Worm (Caenorhabditis elegans): ENCODE data around the gene srbc-26.

DNA sequence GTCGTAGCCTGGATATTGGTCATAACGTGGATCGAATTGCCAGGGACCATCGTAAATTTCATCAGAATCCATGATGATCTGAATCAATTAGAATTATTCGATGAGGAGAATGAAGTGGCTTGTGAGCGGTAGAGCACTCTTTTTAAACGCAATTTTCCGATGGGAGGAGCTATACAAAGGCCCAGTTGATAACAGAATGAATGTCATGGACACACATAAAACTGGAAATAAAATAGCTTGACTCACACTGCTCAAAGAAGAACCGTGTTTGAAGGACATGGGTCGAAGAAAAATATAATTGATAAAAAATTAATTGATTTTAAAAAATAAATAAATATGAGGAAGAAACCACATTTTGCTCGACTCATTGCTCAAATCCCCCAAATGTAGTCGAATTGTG, 36.4 kb downstream of the srbc-26 start, which contains the start of gene Y68A4A.13:
- TF ChIP-seq ceh-30 (tag; optimal IDR thresholded peaks at IDR 0.05), result no peak
- no peak for TF ChIP-seq pha-4 (tag; optimal IDR thresholded peaks at IDR 0.05)
- TF ChIP-seq unc-55 (GFP tag; optimal IDR thresholded peaks at IDR 0.05), result no peak
- TF ChIP-seq hlh-30 (tag; optimal IDR thresholded peaks at IDR 0.05; ENCODE audit: insufficient read depth), result no peak
- no peak for TF ChIP-seq lim-6 (tag; optimal IDR thresholded peaks at IDR 0.05)
- no peak for TF ChIP-seq ztf-16 (tag; optimal IDR thresholded peaks at IDR 0.05)
- TF ChIP-seq tbx-7 (tag; optimal IDR thresholded peaks at IDR 0.05), result no peak
- TF ChIP-seq ama-1 (optimal IDR thresholded peaks at IDR 0.05), result no peak
- no peak for TF ChIP-seq ceh-31 (tag; optimal IDR thresholded peaks at IDR 0.05)
